Fruit fly (Drosophila melanogaster) S2 (cell line): ENCODE data around the gene RFeSP.

Experiments
- CG8478 ChIP-seq: fragments of >200 bp; optimal IDR thresholded peaks from 2 replicates; lab custom pipeline; 2018
- CTCF ChIP-seq, 2 experiments: fragments of >200 bp; optimal IDR thresholded peaks; 2 replicates each; lab custom pipeline; 2018

Gene RFeSP

dm6 chr2L:1629206-1629959 is 15.4 kb upstream of the RFeSP start:
- TF ChIP-seq CTCF (optimal IDR thresholded peaks at IDR 0.05; lab: Kevin White, UChicago): no peak
- no peak for TF ChIP-seq CG8478 (lab: Kevin White, UChicago)

dm6 chr2L:1628502-1628864 is 14.5 kb upstream of the RFeSP start:
- TF ChIP-seq CG8478 (lab: Kevin White, UChicago) (no peak), CTCF (optimal IDR thresholded peaks at IDR 0.05; lab: Kevin White, UChicago) (no peak)

- TF ChIP-seq CG8478 (lab: Kevin White, UChicago): no peak
- TF ChIP-seq CTCF (optimal IDR thresholded peaks at IDR 0.05; lab: Kevin White, UChicago): no peak
Measured at dm6 chr2L:1627824-1628501, 14.0 kb upstream of the RFeSP start.

dm6 chr2L:1624750-1625149 is 10.8 kb upstream of the RFeSP start:
- no peak for TF ChIP-seq CG8478 (lab: Kevin White, UChicago)
- no peak for TF ChIP-seq CTCF (optimal IDR thresholded peaks at IDR 0.05; lab: Kevin White, UChicago)

dm6 chr2L:1620797-1621196 is 6.8 kb upstream of the RFeSP start:
- TF ChIP-seq CTCF (optimal IDR thresholded peaks at IDR 0.05; lab: Kevin White, UChicago): no peak
- TF ChIP-seq CG8478 (lab: Kevin White, UChicago): no peak

dm6 chr2L:1619191-1619590 is 5.2 kb upstream of the RFeSP start:
- no peak for TF ChIP-seq CTCF (optimal IDR thresholded peaks at IDR 0.05; lab: Kevin White, UChicago)

dm6 chr2L:1618696-1619095 is 4.7 kb upstream of the RFeSP start:
- TF ChIP-seq CG8478 (lab: Kevin White, UChicago) (no peak), CTCF (optimal IDR thresholded peaks at IDR 0.05; lab: Kevin White, UChicago) (no peak)

- TF ChIP-seq CG8478 (lab: Kevin White, UChicago) (no peak), CTCF (optimal IDR thresholded peaks at IDR 0.05; lab: Kevin White, UChicago) (no peak)
Measured at dm6 chr2L:1617712-1618111, 3.8 kb upstream of the RFeSP start.

dm6 chr2L:1615753-1616152 is 1.8 kb upstream of the RFeSP start:
- TF ChIP-seq CG8478 (lab: Kevin White, UChicago) (no peak), CTCF (optimal IDR thresholded peaks at IDR 0.05; lab: Kevin White, UChicago) (no peak)

- TF ChIP-seq CG8478 (lab: Kevin White, UChicago): no peak
- TF ChIP-seq CTCF (optimal IDR thresholded peaks at IDR 0.05; lab: Kevin White, UChicago): no peak
Measured at dm6 chr2L:1611122-1611521, 2.8 kb downstream of the RFeSP start, which contains the start of the genes Rab3GAP1 and CG14352. Rab3GAP1 (minus strand) TSS chr2L:1611157. CG14352 (plus strand) TSS chr2L:1611410.

- TF ChIP-seq CG8478 (lab: Kevin White, UChicago): no peak
- TF ChIP-seq CTCF (optimal IDR thresholded peaks at IDR 0.05; lab: Kevin White, UChicago): no peak
Measured at dm6 chr2L:1606758-1607157, 7.2 kb downstream of the RFeSP start.

- TF ChIP-seq CG8478 (lab: Kevin White, UChicago) (no peak), CTCF (optimal IDR thresholded peaks at IDR 0.05; lab: Kevin White, UChicago) (no peak)
Measured at dm6 chr2L:1603847-1604246, 10.1 kb downstream of the RFeSP start.

- TF ChIP-seq CTCF (optimal IDR thresholded peaks at IDR 0.05; lab: Kevin White, UChicago): no peak
- no peak for TF ChIP-seq CG8478 (lab: Kevin White, UChicago)
Measured at dm6 chr2L:1596693-1597092, 17.3 kb downstream of the RFeSP start.

- TF ChIP-seq CTCF (optimal IDR thresholded peaks at IDR 0.05; lab: Kevin White, UChicago) (no peak), CG8478 (lab: Kevin White, UChicago) (no peak)
Measured at dm6 chr2L:1590167-1590566, 23.8 kb downstream of the RFeSP start.

dm6 chr2L:1587055-1587454 is 26.9 kb downstream of the RFeSP start, which contains the start of gene nis:
nis (minus strand) TSS chr2L:1587155.
- TF ChIP-seq CG8478 (lab: Kevin White, UChicago): no peak
- no peak for TF ChIP-seq CTCF (optimal IDR thresholded peaks at IDR 0.05; lab: Kevin White, UChicago)
